Comparison of ENCODE assay signal across 5 fruit fly cellular contexts in the genomic region with DNA sequence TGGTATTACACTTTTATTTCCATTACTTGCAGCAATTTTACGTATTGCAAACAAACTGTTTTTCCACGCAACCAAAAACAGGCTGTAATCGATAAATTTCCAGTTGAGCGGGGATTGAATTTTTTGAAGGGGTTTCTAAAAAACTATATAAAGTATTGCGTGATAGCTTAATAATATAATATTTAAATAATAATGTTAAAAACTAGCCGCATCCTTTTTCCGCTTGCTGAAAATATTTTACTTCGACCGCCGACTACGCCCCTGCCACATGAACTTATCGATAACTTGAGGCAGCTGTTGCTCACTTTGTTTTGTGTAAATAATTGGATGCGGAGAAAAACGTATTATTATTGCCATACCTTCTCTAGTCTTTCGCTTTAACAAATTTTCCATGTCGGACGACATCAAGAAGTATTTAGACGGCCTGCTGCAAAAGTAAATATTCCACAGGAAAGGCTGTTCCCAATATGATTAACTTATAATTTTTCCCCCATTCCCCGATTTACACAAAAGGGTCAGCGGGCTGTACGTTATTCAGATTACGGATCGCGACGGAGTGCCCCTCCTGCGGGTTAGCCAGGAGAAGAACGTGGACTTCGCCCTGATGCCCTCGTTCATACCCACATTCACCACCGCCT.
TF ChIP-seq lines count a peak whose summit lies in the region.

A gene (minus strand): TSS at position 87 of the 638 bp plus-strand sequence.
A gene (plus strand): TSS at position 289 of the 638 bp plus-strand sequence.

TF ChIP-seq in whole organism, adult, 20 proteins besides CTCF, POLR2A, EP300 and RAD21 (continued from another document):
- no peak for TF ChIP-seq cnc (optimal IDR thresholded peaks at IDR 0.05; lab: Kevin White, UChicago)
- no peak for TF ChIP-seq CG5204 (GFP tag; optimal IDR thresholded peaks at IDR 0.05; lab: Kevin White, UChicago)
- TF ChIP-seq CG7101 (tag; optimal IDR thresholded peaks at IDR 0.05; lab: Kevin White, UChicago), result peak; percentile 99
- peak; percentile 97 for TF ChIP-seq CG12768 (GFP tag; optimal IDR thresholded peaks at IDR 0.05; lab: Kevin White, UChicago)
TF ChIP-seq in whole organism, adult: peak in this region for 17.

TF ChIP-seq in whole organism, embryonic, 481 proteins besides CTCF, POLR2A, EP300 and RAD21 (continued from another document and continues in another):
- TF ChIP-seq sens-2 (GFP tag; IDR thresholded peaks at IDR 0.05; lab: Robert Waterston, UW), result peak; percentile 98
- peak; percentile 90 for TF ChIP-seq ems (GFP tag; optimal IDR thresholded peaks at IDR 0.05; lab: Kevin White, UChicago)
- TF ChIP-seq CG12744 (GFP tag; optimal IDR thresholded peaks at IDR 0.05; lab: Kevin White, UChicago), result peak; percentile 74
- TF ChIP-seq slou (GFP tag; optimal IDR thresholded peaks at IDR 0.05; lab: Kevin White, UChicago), result peak; percentile 97
- peak; percentile 62 for TF ChIP-seq Scr (GFP tag; IDR thresholded peaks at IDR 0.05; lab: Robert Waterston, UW; ENCODE audit: partially characterized antibody)
- peak; percentile 99 for TF ChIP-seq CG12659 (GFP tag; optimal IDR thresholded peaks at IDR 0.05; lab: Kevin White, UChicago)
- peak; percentile 39 for TF ChIP-seq ERR (GFP tag; optimal IDR thresholded peaks at IDR 0.05; lab: Kevin White, UChicago)
- TF ChIP-seq chinmo (GFP tag; IDR thresholded peaks at IDR 0.05; lab: Robert Waterston, UW; ENCODE audit: partially characterized antibody), result 0 out of 4 replicates have a peak, but pooled peaks have one; percentile 14
- TF ChIP-seq CG3847 (GFP tag; IDR thresholded peaks at IDR 0.05; lab: Robert Waterston, UW), result peak; percentile 99
- TF ChIP-seq TFAM (GFP tag; optimal IDR thresholded peaks at IDR 0.05; lab: Kevin White, UChicago), result peak; percentile 70
- TF ChIP-seq CG11560 (tag; IDR thresholded peaks at IDR 0.05; lab: Robert Waterston, UW), result peak; percentile 92
- peak; percentile 75 for TF ChIP-seq Ets97D (GFP tag; optimal IDR thresholded peaks at IDR 0.05; lab: Kevin White, UChicago)
- TF ChIP-seq da (GFP tag; optimal IDR thresholded peaks at IDR 0.05; lab: Kevin White, UChicago), result peak; percentile 27
- peak; percentile 100 for TF ChIP-seq vvl (GFP tag; IDR thresholded peaks at IDR 0.05; lab: Robert Waterston, UW)
- peak; percentile 95 for TF ChIP-seq ssp (GFP tag; IDR thresholded peaks at IDR 0.05; lab: Robert Waterston, UW)
- no peak for TF ChIP-seq yki (optimal IDR thresholded peaks at IDR 0.05; lab: Kevin White, UChicago)
- peak; percentile 95 for TF ChIP-seq CrebB (tag; optimal IDR thresholded peaks at IDR 0.05; lab: Kevin White, UChicago)
- TF ChIP-seq CG2875 (GFP tag; optimal IDR thresholded peaks at IDR 0.05; lab: Kevin White, UChicago), result peak; percentile 98
- TF ChIP-seq CG7271 (tag; optimal IDR thresholded peaks at IDR 0.05; lab: Kevin White, UChicago), result peak; percentile 96
- peak; percentile 98 for TF ChIP-seq ap (GFP tag; IDR thresholded peaks at IDR 0.05; lab: Robert Waterston, UW)
- peak; percentile 72 for TF ChIP-seq Antp (GFP tag; optimal IDR thresholded peaks at IDR 0.05; lab: Kevin White, UChicago)
- peak; percentile 95 for TF ChIP-seq CG15601 (tag; optimal IDR thresholded peaks at IDR 0.05; lab: Kevin White, UChicago)
- TF ChIP-seq CG4282 (GFP tag; optimal IDR thresholded peaks at IDR 0.05; lab: Kevin White, UChicago), result peak; percentile 44
- peak; percentile 92 for TF ChIP-seq YL-1 (GFP tag; optimal IDR thresholded peaks at IDR 0.05; lab: Kevin White, UChicago)
- no peak for TF ChIP-seq pros (GFP tag; optimal IDR thresholded peaks at IDR 0.05; lab: Kevin White, UChicago)
- peak; percentile 68 for TF ChIP-seq CG8089 (GFP tag; optimal IDR thresholded peaks at IDR 0.05; lab: Kevin White, UChicago)
- TF ChIP-seq CG9727 (GFP tag; optimal IDR thresholded peaks at IDR 0.05; lab: Kevin White, UChicago), result peak; percentile 97
- TF ChIP-seq pnt (GFP tag; optimal IDR thresholded peaks at IDR 0.05; lab: Kevin White, UChicago), result peak; percentile 42

TF ChIP-seq in whole organism, prepupa, 60 proteins besides CTCF, POLR2A, EP300 and RAD21 (continued from another document and continues in another):
- TF ChIP-seq Eip93F (GFP tag; optimal IDR thresholded peaks at IDR 0.05; lab: Kevin White, UChicago) (peak; percentile 89), CG31627 (GFP tag; optimal IDR thresholded peaks at IDR 0.05; lab: Kevin White, UChicago) (peak; percentile 97), Eip78C (GFP tag; lab: Kevin White, UChicago) (peak; percentile 99), achi (GFP tag; optimal IDR thresholded peaks at IDR 0.05; lab: Kevin White, UChicago) (peak; percentile 99), cyc (GFP tag; optimal IDR thresholded peaks at IDR 0.05; lab: Kevin White, UChicago) (peak; percentile 96), CG11902 (GFP tag; optimal IDR thresholded peaks at IDR 0.05; lab: Kevin White, UChicago) (peak; percentile 98), Lpt (GFP tag; optimal IDR thresholded peaks at IDR 0.05; lab: Kevin White, UChicago) (peak; percentile 99), spab (GFP tag; optimal IDR thresholded peaks at IDR 0.05; lab: Kevin White, UChicago) (peak; percentile 97), Met (GFP tag; optimal IDR thresholded peaks at IDR 0.05; lab: Kevin White, UChicago) (peak; percentile 98), pdm3 (GFP tag; optimal IDR thresholded peaks at IDR 0.05; lab: Kevin White, UChicago) (peak; percentile 97), lz (GFP tag; optimal IDR thresholded peaks at IDR 0.05; lab: Kevin White, UChicago) (peak; percentile 98), CG6854 (GFP tag; optimal IDR thresholded peaks at IDR 0.05; lab: Kevin White, UChicago) (peak; percentile 96), fd85E (GFP tag; optimal IDR thresholded peaks at IDR 0.05; lab: Kevin White, UChicago) (peak; percentile 93), fd59A (GFP tag; optimal IDR thresholded peaks at IDR 0.05; lab: Kevin White, UChicago) (peak; percentile 96), CG16779 (tag; optimal IDR thresholded peaks at IDR 0.05; lab: Kevin White, UChicago) (peak; percentile 95), CG10669 (GFP tag; optimal IDR thresholded peaks at IDR 0.05; lab: Kevin White, UChicago) (peak; percentile 99), topi (GFP tag; optimal IDR thresholded peaks at IDR 0.05; lab: Kevin White, UChicago) (peak; percentile 98), CG11762 (GFP tag; optimal IDR thresholded peaks at IDR 0.05; lab: Kevin White, UChicago; ENCODE audit: insufficient read depth) (peak; percentile 98), CG8632 (GFP tag; optimal IDR thresholded peaks at IDR 0.05; lab: Kevin White, UChicago) (peak; percentile 99), CG32006 (GFP tag; optimal IDR thresholded peaks at IDR 0.05; lab: Kevin White, UChicago) (peak; percentile 100), CG34406 (GFP tag; optimal IDR thresholded peaks at IDR 0.05; lab: Kevin White, UChicago) (peak; percentile 99), dsx (GFP tag; optimal IDR thresholded peaks at IDR 0.05; lab: Kevin White, UChicago; ENCODE audit: poor library complexity, severe bottlenecking) (peak; percentile 97), Hr4 (GFP tag; optimal IDR thresholded peaks at IDR 0.05; lab: Kevin White, UChicago) (peak; percentile 98), CG15336 (GFP tag; IDR thresholded peaks at IDR 0.05; lab: Robert Waterston, UW) (peak; percentile 99), Blimp-1 (GFP tag; optimal IDR thresholded peaks at IDR 0.05; lab: Kevin White, UChicago) (peak; percentile 94), CG6276 (GFP tag; optimal IDR thresholded peaks at IDR 0.05; lab: Kevin White, UChicago) (peak; percentile 99), CG4318 (GFP tag; optimal IDR thresholded peaks at IDR 0.05; lab: Kevin White, UChicago) (peak; percentile 99), net (GFP tag; optimal IDR thresholded peaks at IDR 0.05; lab: Kevin White, UChicago) (peak; percentile 98), OdsH (GFP tag; optimal IDR thresholded peaks at IDR 0.05; lab: Kevin White, UChicago) (peak; percentile 99), Smox (GFP tag; optimal IDR thresholded peaks at IDR 0.05; lab: Kevin White, UChicago) (peak; percentile 96)

TF ChIP-seq in whole organism, pupa, 21 proteins besides CTCF, POLR2A, EP300 and RAD21 (continued from another document):
- TF ChIP-seq CG15710 (tag; optimal IDR thresholded peaks at IDR 0.05; lab: Kevin White, UChicago) (peak; percentile 99), Ets98B (GFP tag; IDR thresholded peaks at IDR 0.05; lab: Robert Waterston, UW) (peak; percentile 100)
TF ChIP-seq in whole organism, pupa: peak in this region for 20.

TF ChIP-seq in whole organism, wandering third instar larva, 38 proteins besides CTCF, POLR2A, EP300 and RAD21 (continued from another document):
- TF ChIP-seq dl (GFP tag; optimal IDR thresholded peaks at IDR 0.05; lab: Kevin White, UChicago; ENCODE audit: insufficient read depth in 1 of 2, partially characterized antibody in 2 of 2) (no peak), foxo (GFP tag; optimal IDR thresholded peaks at IDR 0.05; lab: Kevin White, UChicago) (peak; percentile 66 to 98), CG32264 (GFP tag; optimal IDR thresholded peaks at IDR 0.05; lab: Kevin White, UChicago) (peak; percentile 91), HLH106 (tag; optimal IDR thresholded peaks at IDR 0.05; lab: Kevin White, UChicago) (peak; percentile 99), Vsx2 (GFP tag; optimal IDR thresholded peaks at IDR 0.05; lab: Kevin White, UChicago; ENCODE audit: partially characterized antibody) (no peak), Myc (optimal IDR thresholded peaks at IDR 0.05; lab: Kevin White, UChicago) (no peak), CrebA (GFP tag; optimal IDR thresholded peaks at IDR 0.05; lab: Kevin White, UChicago; ENCODE audit: borderline replicate concordance) (no peak), Dif (GFP tag; optimal IDR thresholded peaks at IDR 0.05; lab: Kevin White, UChicago; ENCODE audit: partially characterized antibody) (no peak), Hr83 (GFP tag; optimal IDR thresholded peaks at IDR 0.05; lab: Kevin White, UChicago; ENCODE audit: poor library complexity, severe bottlenecking) (peak; percentile 97), Jra (GFP tag; optimal IDR thresholded peaks at IDR 0.05; lab: Kevin White, UChicago) (peak; percentile 95), OdsH (GFP tag; optimal IDR thresholded peaks at IDR 0.05; lab: Kevin White, UChicago) (peak; percentile 98), rgr (GFP tag; optimal IDR thresholded peaks at IDR 0.05; lab: Kevin White, UChicago) (peak; percentile 99), h (GFP tag; optimal IDR thresholded peaks at IDR 0.05; lab: Kevin White, UChicago) (peak; percentile 97), ey (GFP tag; optimal IDR thresholded peaks at IDR 0.05; lab: Kevin White, UChicago) (peak; percentile 93), dmrt93B (GFP tag; optimal IDR thresholded peaks at IDR 0.05; lab: Kevin White, UChicago) (peak; percentile 98), brk (GFP tag; optimal IDR thresholded peaks at IDR 0.05; lab: Kevin White, UChicago) (no peak), Rel (GFP tag; optimal IDR thresholded peaks at IDR 0.05; lab: Kevin White, UChicago) (peak; percentile 80), Rel (tag; optimal IDR thresholded peaks at IDR 0.05; lab: Kevin White, UChicago) (peak; percentile 71)
